Worm (Caenorhabditis elegans): ENCODE data around the gene abu-15.
A peak's percentile ranks its signal among the peaks of the same experiment; 100 is the strongest.

abu-15 gene

DNA sequence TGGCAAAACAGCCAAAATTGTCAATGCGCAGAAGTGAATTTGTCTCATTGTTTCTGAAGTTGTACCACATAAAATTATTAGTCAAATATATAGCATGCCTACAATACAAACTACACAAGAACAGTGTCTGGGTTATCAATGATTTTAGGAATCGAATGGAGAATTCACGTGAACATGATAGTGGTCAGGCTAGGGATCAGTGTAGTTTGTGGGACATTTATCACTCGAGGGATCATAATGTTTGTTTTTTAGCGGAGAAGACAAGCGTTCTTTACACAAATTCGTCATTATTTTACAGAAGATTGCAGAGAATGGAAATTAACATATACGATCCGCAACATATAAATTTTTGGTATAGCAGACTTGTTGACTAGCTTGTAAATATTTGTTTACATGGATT lies 18.8 kb downstream of the abu-15 start, which contains the start of gene ugt-51:
TSS of gene ugt-51 (minus strand) at position 101 of the 400 bp plus-strand sequence.
- no peak for TF ChIP-seq hlh-12 (tag; optimal IDR thresholded peaks at IDR 0.05)
- TF ChIP-seq tlf-1 (GFP tag; optimal IDR thresholded peaks at IDR 0.05), result no peak
- no peak for TF ChIP-seq madf-6 (GFP tag; IDR thresholded peaks at IDR 0.05)
- TF ChIP-seq egl-18 (GFP tag; IDR thresholded peaks at IDR 0.05), result no peak
- no peak for TF ChIP-seq ets-4 (GFP tag; optimal IDR thresholded peaks at IDR 0.05)
- TF ChIP-seq rec-8 (tag; optimal IDR thresholded peaks at IDR 0.05), result no peak
- no peak for TF ChIP-seq hmg-1.2 (GFP tag; IDR thresholded peaks at IDR 0.05)
- no peak for TF ChIP-seq F55B11.4 (tag; optimal IDR thresholded peaks at IDR 0.05; ENCODE audit: borderline replicate concordance, insufficient read depth)
- no peak for TF ChIP-seq K11D2.4 (GFP tag; IDR thresholded peaks at IDR 0.05)

DNA sequence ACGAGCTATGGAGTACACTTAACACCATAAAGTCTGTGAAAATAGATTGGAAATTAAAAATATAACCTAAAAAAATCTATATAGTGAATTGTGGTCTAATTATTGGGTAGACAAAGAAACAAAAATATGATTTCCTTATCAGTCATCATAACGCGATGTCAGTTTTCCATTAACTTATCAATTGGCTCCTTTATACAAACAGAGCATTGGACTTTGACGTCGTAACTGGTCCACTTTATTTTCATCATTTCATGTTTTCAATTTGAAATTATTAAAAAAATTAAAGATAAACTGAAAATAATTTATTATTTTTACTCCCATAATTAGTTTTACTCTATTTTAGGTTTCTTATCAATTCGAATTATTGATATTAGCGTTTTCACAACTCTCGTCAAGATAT lies 19.6 kb downstream of the abu-15 start:
- peak; percentile 13 for TF ChIP-seq nhr-80 (tag; optimal IDR thresholded peaks at IDR 0.05)
- no peak for TF ChIP-seq B0019.2 (GFP tag; conservative IDR thresholded peaks at IDR 0.05)
- TF ChIP-seq tbp1 (GFP tag; optimal IDR thresholded peaks at IDR 0.05), result no peak
- no peak for TF ChIP-seq let-526 (GFP tag; IDR thresholded peaks at IDR 0.05)
- no peak for TF ChIP-seq ZK185.1 (tag; optimal IDR thresholded peaks at IDR 0.05; ENCODE audit: poor library complexity, severe bottlenecking)

DNA sequence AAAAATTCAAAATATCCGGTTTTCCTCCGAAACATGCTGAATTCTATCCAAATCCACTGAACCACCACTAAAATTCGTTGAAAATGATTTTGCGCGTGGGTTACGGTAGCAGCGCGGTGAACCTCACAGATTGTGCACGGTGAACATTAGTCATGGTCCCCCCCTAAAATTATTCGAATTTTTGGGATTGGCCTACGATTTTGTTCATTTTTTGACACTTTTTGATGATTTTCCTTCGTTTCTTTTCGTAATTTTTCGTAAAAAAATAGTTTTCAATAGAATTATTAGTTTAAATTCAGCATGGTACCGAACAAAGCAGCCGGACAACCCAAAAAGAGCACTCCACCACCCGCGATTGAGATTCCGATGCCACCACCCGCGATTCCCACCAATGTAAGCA lies 23.2 kb downstream of the abu-15 start, which contains the start of gene C03A7.2:
TSS of gene C03A7.2 (plus strand) at position 301 of the 400 bp plus-strand sequence.
- TF ChIP-seq F23B12.7 (tag; optimal IDR thresholded peaks at IDR 0.05; ENCODE audit: insufficient read depth), result no peak
- no peak for TF ChIP-seq nhr-27 (tag; optimal IDR thresholded peaks at IDR 0.05)
- no peak for TF ChIP-seq madf-6 (GFP tag; IDR thresholded peaks at IDR 0.05)
- no peak for TF ChIP-seq F49E8.2 (tag; optimal IDR thresholded peaks at IDR 0.05; ENCODE audit: insufficient read depth)
- TF ChIP-seq ztf-3 (GFP tag; optimal IDR thresholded peaks at IDR 0.05), result no peak
- no peak for TF ChIP-seq him-1 (tag; optimal IDR thresholded peaks at IDR 0.05)
- TF ChIP-seq aptf-2 (GFP tag; conservative IDR thresholded peaks at IDR 0.05), result no peak
- no peak for TF ChIP-seq die-1 (tag; optimal IDR thresholded peaks at IDR 0.05)
- TF ChIP-seq repo-1 (tag; optimal IDR thresholded peaks at IDR 0.05), result no peak
- no peak for TF ChIP-seq ztf-28 (GFP tag; IDR thresholded peaks at IDR 0.05)
- no peak for TF ChIP-seq aptf-3 (GFP tag; IDR thresholded peaks at IDR 0.05)
- no peak for TF ChIP-seq hlh-26 (GFP tag; conservative IDR thresholded peaks at IDR 0.05)
- TF ChIP-seq snpc-1.1 (tag; optimal IDR thresholded peaks at IDR 0.05; ENCODE audit: insufficient read depth), result no peak
- no peak for TF ChIP-seq F10E7.11 (tag; optimal IDR thresholded peaks at IDR 0.05)
- no peak for TF ChIP-seq ztf-26 (tag; optimal IDR thresholded peaks at IDR 0.05)
- no peak for TF ChIP-seq ceh-27 (GFP tag; optimal IDR thresholded peaks at IDR 0.05)
- TF ChIP-seq ztf-22 (GFP tag; optimal IDR thresholded peaks at IDR 0.05), result no peak
- TF ChIP-seq unc-130 (GFP tag; optimal IDR thresholded peaks at IDR 0.05), result no peak
- TF ChIP-seq madf-8 (GFP tag; conservative IDR thresholded peaks at IDR 0.05), result no peak
- TF ChIP-seq lsl-1 (GFP tag; optimal IDR thresholded peaks at IDR 0.05), result no peak

DNA sequence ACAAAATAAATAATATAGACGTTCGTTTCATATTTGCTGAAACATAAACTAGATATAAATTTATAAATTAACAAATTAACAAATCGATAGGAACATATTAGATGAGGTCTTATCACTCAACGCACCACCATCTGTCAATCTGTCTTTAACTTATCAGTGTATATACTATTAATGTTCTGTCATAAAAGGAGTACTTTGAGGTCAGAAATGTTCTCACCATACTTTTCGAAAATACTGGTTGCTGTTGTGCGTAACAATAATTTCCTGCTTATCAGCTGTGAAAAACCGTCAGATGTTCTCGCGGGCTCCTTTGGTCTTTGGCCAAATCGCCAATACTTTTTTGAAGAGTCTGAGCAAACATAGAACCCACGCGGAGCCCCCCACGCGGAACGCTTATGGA lies 34.1 kb downstream of the abu-15 start, which contains the start of gene C03A7.13:
TSS of gene C03A7.13 (minus strand) at position 43 of the 400 bp plus-strand sequence.
- TF ChIP-seq aptf-2 (GFP tag; conservative IDR thresholded peaks at IDR 0.05) (no peak), F49E8.2 (tag; optimal IDR thresholded peaks at IDR 0.05; ENCODE audit: insufficient read depth) (no peak), atf-7 (tag; optimal IDR thresholded peaks at IDR 0.05) (peak; percentile 26), mel-28 (tag; optimal IDR thresholded peaks at IDR 0.05; ENCODE audit: borderline replicate concordance) (no peak), ekl-4 (GFP tag; IDR thresholded peaks at IDR 0.05) (no peak), repo-1 (tag; optimal IDR thresholded peaks at IDR 0.05) (no peak), B0336.3 (GFP tag; IDR thresholded peaks at IDR 0.05) (no peak), ets-4 (GFP tag; optimal IDR thresholded peaks at IDR 0.05) (no peak), ceh-58 (GFP tag; IDR thresholded peaks at IDR 0.05) (no peak), mes-4 (tag; optimal IDR thresholded peaks at IDR 0.05) (no peak), lin-35 (GFP tag; optimal IDR thresholded peaks at IDR 0.05) (no peak), ceh-40 (GFP tag; IDR thresholded peaks at IDR 0.05) (no peak), aptf-3 (GFP tag; IDR thresholded peaks at IDR 0.05) (no peak), let-607 (tag; optimal IDR thresholded peaks at IDR 0.05) (peak in 1 of 2 experiments; percentile 30), zfh-2 (GFP tag; conservative IDR thresholded peaks at IDR 0.05) (no peak), B0261.1 (tag; optimal IDR thresholded peaks at IDR 0.05) (no peak)
